Fruit fly (Drosophila melanogaster) whole organism, embryonic: ENCODE data around the gene CG5107.
A peak's percentile ranks its signal among the peaks of the same experiment; 100 is the strongest.

ENCODE experiments used
- Asciz ChIP-seq: fragments of 200-800 bp; sonication (Bioruptor generic); optimal IDR thresholded peaks from 2 replicates; lab custom pipeline; 2017; ENCODE audit warnings: missing biosample characterization, mild to moderate bottlenecking, missing genetic modification characterization, missing genetic modification reagents
- Atf-2 ChIP-seq: fragments of 200-800 bp; sonication (Bioruptor generic); optimal IDR thresholded peaks from 2 replicates; lab custom pipeline; 2016; ENCODE audit warnings: missing biosample characterization, missing genetic modification characterization
- Bdp1 ChIP-seq: fragments of 200-800 bp; sonication (Bioruptor generic); optimal IDR thresholded peaks from 3 replicates; lab custom pipeline; 2016; ENCODE audit warnings: missing biosample characterization, missing genetic modification characterization
- Bteb2 ChIP-seq: fragments of 200-800 bp; sonication (Bioruptor generic); optimal IDR thresholded peaks from 2 replicates; lab custom pipeline; 2016; ENCODE audit warnings: missing biosample characterization, missing genetic modification characterization
- C15 ChIP-seq: fragments of 200-800 bp; sonication (Bioruptor generic); IDR thresholded peaks from 3 replicates; pipeline ENCODE4 v1.3.6; 2022; ENCODE audit warnings: missing biosample characterization, missing genetic modification characterization
- CG10979 ChIP-seq: fragments of 200-800 bp; sonication (Bioruptor generic); optimal IDR thresholded peaks from 2 replicates; lab custom pipeline; 2018; ENCODE audit warnings: missing biosample characterization, mild to moderate bottlenecking, missing genetic modification characterization, moderate library complexity
- CG11085 ChIP-seq: fragments of 200-800 bp; sonication (Bioruptor generic); IDR thresholded peaks from 2 replicates; pipeline ENCODE4 v1.3.6; 2022; ENCODE audit warnings: missing biosample characterization, missing genetic modification characterization
- CG11398 ChIP-seq: fragments of 200-800 bp; sonication (Bioruptor generic); optimal IDR thresholded peaks from 2 replicates; lab custom pipeline; 2016; ENCODE audit warnings: missing biosample characterization, missing genetic modification characterization
- CG11504 ChIP-seq: fragments of 200-800 bp; sonication (Bioruptor generic); optimal IDR thresholded peaks from 3 replicates; lab custom pipeline; 2019; ENCODE audit warnings: missing biosample characterization, mild to moderate bottlenecking, missing genetic modification characterization, moderate library complexity
- CG1233 ChIP-seq: fragments of 200-800 bp; sonication (Bioruptor generic); optimal IDR thresholded peaks from 4 replicates; lab custom pipeline; 2018; ENCODE audit warnings: missing biosample characterization, mild to moderate bottlenecking, missing genetic modification characterization
- CG13424 ChIP-seq: fragments of 200-800 bp; sonication (Bioruptor generic); optimal IDR thresholded peaks from 2 replicates; lab custom pipeline; 2019; ENCODE audit warnings: missing biosample characterization, mild to moderate bottlenecking, missing genetic modification characterization, moderate library complexity
- CG15011 ChIP-seq: fragments of 200-800 bp; sonication (Bioruptor generic); optimal IDR thresholded peaks from 3 replicates; lab custom pipeline; 2018; ENCODE audit warnings: missing biosample characterization, mild to moderate bottlenecking, missing genetic modification characterization
- CG16813 ChIP-seq: fragments of 200-800 bp; sonication (Bioruptor generic); IDR thresholded peaks from 3 replicates; pipeline ENCODE4 v1.3.6; 2022; ENCODE audit warnings: missing biosample characterization, missing genetic modification characterization; ENCODE audit not compliant: partially characterized antibody
- CG17802 ChIP-seq: fragments of 200-800 bp; sonication (Bioruptor generic); optimal IDR thresholded peaks from 2 replicates; lab custom pipeline; 2018; ENCODE audit warnings: missing biosample characterization, mild to moderate bottlenecking, missing genetic modification characterization, moderate library complexity
- CG2129 ChIP-seq: fragments of 200-800 bp; sonication (Bioruptor generic); IDR thresholded peaks from 2 replicates; pipeline ENCODE4 v1.3.6; 2022; ENCODE audit warnings: missing biosample characterization, missing genetic modification characterization; ENCODE audit not compliant: partially characterized antibody
- CG30431 ChIP-seq: fragments of 200-800 bp; sonication (Bioruptor generic); optimal IDR thresholded peaks from 2 replicates; lab custom pipeline; 2017; ENCODE audit warnings: missing biosample characterization, missing genetic modification characterization
- CG33557 ChIP-seq: fragments of 200-800 bp; sonication (Bioruptor generic); optimal IDR thresholded peaks from 2 replicates; lab custom pipeline; 2019; ENCODE audit warnings: missing biosample characterization, mild to moderate bottlenecking, missing genetic modification characterization, moderate library complexity
- CG5245 ChIP-seq: fragments of 200-800 bp; sonication (Bioruptor generic); optimal IDR thresholded peaks from 3 replicates; lab custom pipeline; 2016; ENCODE audit warnings: missing biosample characterization, missing genetic modification characterization
- CG5953 ChIP-seq: fragments of 200-800 bp; sonication (Bioruptor generic); IDR thresholded peaks from 2 replicates; pipeline ENCODE4 v1.3.6; 2022; ENCODE audit warnings: missing biosample characterization, missing genetic modification characterization
- CG7372 ChIP-seq: fragments of 200-800 bp; sonication (Bioruptor generic); IDR thresholded peaks from 2 replicates; pipeline ENCODE4 v1.3.6; 2022; ENCODE audit warnings: missing biosample characterization, missing genetic modification characterization
- CG7556 ChIP-seq: fragments of 200-800 bp; sonication (Bioruptor generic); optimal IDR thresholded peaks from 2 replicates; lab custom pipeline; 2017; ENCODE audit warnings: missing biosample characterization, mild to moderate bottlenecking, missing genetic modification characterization
- CHES-1-like ChIP-seq: fragments of 200-800 bp; sonication (Bioruptor generic); optimal IDR thresholded peaks from 2 replicates; lab custom pipeline; 2016; ENCODE audit warnings: missing biosample characterization, missing genetic modification characterization
- Eip74EF ChIP-seq, 2 experiments: fragments of 200-800 bp in 1 of 2; fragments of >200 bp in 1 of 2; sonication (Bioruptor generic) in 1 of 2; optimal IDR thresholded peaks; 2 replicates each; lab custom pipeline; 2017 to 2019; ENCODE audit warnings: missing biosample characterization in 2 of 2, missing genetic modification characterization in 2 of 2, mild to moderate bottlenecking in 1 of 2, moderate library complexity in 1 of 2
- MESR4 ChIP-seq: fragments of 200-800 bp; sonication (Bioruptor generic); optimal IDR thresholded peaks from 2 replicates; lab custom pipeline; 2018; ENCODE audit warnings: missing biosample characterization, mild to moderate bottlenecking, missing genetic modification characterization, moderate library complexity
- MTF-1 ChIP-seq: fragments of 200-800 bp; sonication (Bioruptor generic); optimal IDR thresholded peaks from 2 replicates; lab custom pipeline; 2018; ENCODE audit warnings: missing biosample characterization, mild to moderate bottlenecking, missing genetic modification characterization, borderline replicate concordance
- Mad ChIP-seq: fragments of 200-800 bp; sonication (Bioruptor generic); optimal IDR thresholded peaks from 2 replicates; lab custom pipeline; 2016; ENCODE audit warnings: missing biosample characterization, missing genetic modification characterization
- Max ChIP-seq: fragments of 200-800 bp; sonication (Bioruptor generic); optimal IDR thresholded peaks from 2 replicates; lab custom pipeline; 2016; ENCODE audit warnings: missing biosample characterization, mild to moderate bottlenecking, missing genetic modification characterization
- Neu2 ChIP-seq: fragments of 200-800 bp; sonication (Bioruptor generic); optimal IDR thresholded peaks from 3 replicates; lab custom pipeline; 2016; ENCODE audit warnings: missing biosample characterization, missing genetic modification characterization, borderline replicate concordance
- PHDP ChIP-seq: fragments of 200-800 bp; sonication (Bioruptor generic); optimal IDR thresholded peaks from 3 replicates; lab custom pipeline; 2018; ENCODE audit warnings: missing biosample characterization, mild to moderate bottlenecking, missing genetic modification characterization, moderate library complexity
- Sox102F ChIP-seq: fragments of 200-800 bp; sonication (Bioruptor generic); optimal IDR thresholded peaks from 2 replicates; lab custom pipeline; 2018; ENCODE audit warnings: missing biosample characterization, mild to moderate bottlenecking, missing genetic modification characterization, moderate library complexity
- Vsx1 ChIP-seq: fragments of 200-800 bp; sonication (Bioruptor generic); optimal IDR thresholded peaks from 2 replicates; lab custom pipeline; 2017; ENCODE audit warnings: missing biosample characterization, mild to moderate bottlenecking, missing genetic modification characterization, missing genetic modification reagents
- ap ChIP-seq: fragments of 200-800 bp; sonication (Bioruptor generic); IDR thresholded peaks from 2 replicates; pipeline ENCODE4 v1.3.6; 2022; ENCODE audit warnings: missing biosample characterization, missing genetic modification characterization
- chn ChIP-seq: fragments of 200-800 bp; sonication (Bioruptor generic); optimal IDR thresholded peaks from 2 replicates; lab custom pipeline; 2016; ENCODE audit warnings: missing biosample characterization, missing genetic modification characterization
- dpn ChIP-seq, 2 experiments: fragments of 200-800 bp; sonication (Bioruptor generic); optimal IDR thresholded peaks; 3 replicates each; lab custom pipeline; 2016; ENCODE audit warnings: missing biosample characterization in 2 of 2, missing genetic modification characterization in 2 of 2
- gce ChIP-seq: fragments of 200-800 bp; sonication (Bioruptor generic); IDR thresholded peaks from 3 replicates; pipeline ENCODE4 v1.3.6; 2022; ENCODE audit warnings: missing biosample characterization, missing genetic modification characterization
- gem ChIP-seq: fragments of 200-800 bp; sonication (Bioruptor generic); optimal IDR thresholded peaks from 2 replicates; lab custom pipeline; 2019; ENCODE audit warnings: missing biosample characterization, mild to moderate bottlenecking, missing genetic modification characterization, moderate library complexity
- grn ChIP-seq: fragments of 200-800 bp; sonication (Bioruptor generic); optimal IDR thresholded peaks from 3 replicates; lab custom pipeline; 2017; ENCODE audit warnings: missing biosample characterization, missing genetic modification characterization
- inv ChIP-seq: fragments of 200-800 bp; sonication (Bioruptor generic); IDR thresholded peaks from 2 replicates; pipeline ENCODE4 v1.3.6; 2022; ENCODE audit warnings: missing biosample characterization, missing genetic modification characterization; ENCODE audit not compliant: partially characterized antibody
- kah ChIP-seq: fragments of 200-800 bp; sonication (Bioruptor generic); optimal IDR thresholded peaks from 2 replicates; lab custom pipeline; 2018; ENCODE audit warnings: missing biosample characterization, mild to moderate bottlenecking, missing genetic modification characterization
- lola ChIP-seq, 3 experiments: fragments of >200 bp in 2 of 3; fragments of 200-800 bp in 1 of 3; sonication (Bioruptor generic) in 1 of 3; optimal IDR thresholded peaks; 2 replicates each; lab custom pipeline; 2017 to 2019; ENCODE audit warnings: missing biosample characterization in 3 of 3, missing genetic modification characterization in 3 of 3, mild to moderate bottlenecking in 1 of 3, moderate library complexity in 1 of 3
- nau ChIP-seq: fragments of 200-800 bp; sonication (Bioruptor generic); optimal IDR thresholded peaks from 3 replicates; lab custom pipeline; 2017; ENCODE audit warnings: missing biosample characterization, mild to moderate bottlenecking, missing genetic modification characterization, missing genetic modification reagents
- org-1 ChIP-seq: fragments of 200-800 bp; sonication (Bioruptor generic); optimal IDR thresholded peaks from 2 replicates; lab custom pipeline; 2017; ENCODE audit warnings: missing biosample characterization, missing genetic modification characterization
- pzg ChIP-seq: fragments of 200-800 bp; sonication (Bioruptor generic); optimal IDR thresholded peaks from 3 replicates; lab custom pipeline; 2018; ENCODE audit warnings: missing biosample characterization, mild to moderate bottlenecking, missing genetic modification characterization, moderate library complexity
- ro ChIP-seq: fragments of 200-800 bp; sonication (Bioruptor generic); IDR thresholded peaks from 2 replicates; pipeline ENCODE4 v1.3.6; 2022; ENCODE audit warnings: missing biosample characterization, missing genetic modification characterization
- sna ChIP-seq: fragments of 200-800 bp; sonication (Bioruptor generic); IDR thresholded peaks from 2 replicates; pipeline ENCODE4 v1.3.6; 2022; ENCODE audit warnings: missing biosample characterization, missing genetic modification characterization; ENCODE audit not compliant: partially characterized antibody
- wdn ChIP-seq: fragments of 200-800 bp; sonication (Bioruptor generic); IDR thresholded peaks from 2 replicates; pipeline ENCODE4 v1.3.6; 2022; ENCODE audit warnings: missing biosample characterization, missing genetic modification characterization
- zfh1 ChIP-seq: fragments of 200-800 bp; sonication (Bioruptor generic); IDR thresholded peaks from 3 replicates; pipeline ENCODE4 v1.3.6; 2022; ENCODE audit warnings: missing biosample characterization, missing genetic modification characterization

CG5107 gene

DNA sequence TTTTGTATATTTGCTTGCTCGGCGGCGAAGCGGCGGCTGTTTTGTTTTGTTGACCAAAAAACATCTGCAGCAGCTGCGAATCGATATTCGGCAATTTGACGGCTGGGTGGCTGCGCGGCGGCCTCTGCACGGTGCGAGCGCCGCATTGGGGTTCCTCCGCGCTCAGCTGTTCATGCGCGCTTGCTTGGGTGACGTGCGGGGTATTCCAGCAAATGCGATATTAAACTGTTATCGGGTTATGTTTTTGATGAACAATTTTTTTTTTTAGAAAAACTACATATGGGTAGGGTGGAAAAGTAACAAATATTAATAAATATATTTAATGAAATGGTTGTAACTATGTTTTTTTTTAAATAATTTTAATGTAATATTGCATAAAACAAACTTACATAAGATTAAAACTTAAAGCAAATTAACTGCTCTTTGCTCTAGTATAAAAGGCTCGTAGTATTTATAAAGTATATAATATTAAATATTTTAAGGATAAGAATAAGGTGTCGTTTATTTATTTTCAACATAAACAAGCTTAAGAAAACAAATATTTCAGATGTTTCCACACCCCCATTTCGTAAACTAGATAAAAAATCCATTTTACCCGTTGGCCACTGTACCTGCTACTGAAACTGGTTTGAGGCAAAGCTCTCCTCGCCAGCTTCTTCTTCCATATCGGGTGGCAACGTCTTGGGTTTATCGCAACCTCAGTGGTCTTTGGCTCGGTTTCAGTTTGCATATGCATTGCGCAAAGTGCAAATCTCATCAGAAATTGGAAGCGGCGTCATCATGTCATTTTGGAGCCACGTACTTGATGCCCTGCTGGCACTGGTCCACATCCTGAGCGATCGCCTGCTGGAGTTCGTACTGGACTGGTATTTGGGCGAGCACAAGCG is 14.0 kb upstream of the CG5107 start, which contains the start of the genes Gnpat and CG5112 (continued):
- peak; percentile 22; the same call in 1 of the 2 replicates for TF ChIP-seq CG2129 (GFP tag; lab: Robert Waterston, UW)
- peak; percentile 47 for TF ChIP-seq sna (GFP tag; lab: Robert Waterston, UW)
- TF ChIP-seq CG30431 (GFP tag; lab: Kevin White, UChicago) = peak; percentile 14
- no peak for TF ChIP-seq Asciz (GFP tag; lab: Kevin White, UChicago)
- TF ChIP-seq Sox102F (GFP tag; lab: Kevin White, UChicago) = peak; percentile 35
- peak; percentile 37 for TF ChIP-seq CG10979
- no peak for TF ChIP-seq C15 (GFP tag; lab: Robert Waterston, UW)
- no peak for TF ChIP-seq org-1 (GFP tag; lab: Kevin White, UChicago)
- peak; percentile 55 for TF ChIP-seq CG7372 (GFP tag; lab: Robert Waterston, UW)
- TF ChIP-seq CG15011 (GFP tag; lab: Kevin White, UChicago) = no peak
- peak; percentile 43 for TF ChIP-seq MTF-1 (GFP tag; lab: Kevin White, UChicago)
- TF ChIP-seq CG11398 (GFP tag; lab: Kevin White, UChicago) = no peak
- peak; percentile 38; the same call in 1 of the 3 replicates for TF ChIP-seq gce (GFP tag; lab: Robert Waterston, UW)
- peak; percentile 34 for TF ChIP-seq Mad (GFP tag; lab: Kevin White, UChicago)
- TF ChIP-seq CG5245 = peak; percentile 36
- no peak for TF ChIP-seq ap (GFP tag; lab: Robert Waterston, UW)
- TF ChIP-seq Vsx1 (GFP tag; lab: Kevin White, UChicago) = no peak
- TF ChIP-seq ro (GFP tag; lab: Robert Waterston, UW) = no peak; the same call in 1 of the 2 replicates
- TF ChIP-seq CG11504 (tag; lab: Kevin White, UChicago) = peak; percentile 65
- TF ChIP-seq CHES-1-like = peak; percentile 55
- TF ChIP-seq inv (GFP tag; lab: Robert Waterston, UW) = peak; percentile 62
- TF ChIP-seq MESR4 (GFP tag; lab: Kevin White, UChicago) = peak; percentile 54
- peak; percentile 58 for TF ChIP-seq PHDP (tag; lab: Kevin White, UChicago)
- TF ChIP-seq CG16813 (GFP tag; lab: Robert Waterston, UW) = peak; percentile 66
- peak; percentile 48 for TF ChIP-seq nau (GFP tag; lab: Kevin White, UChicago)
- peak; percentile 72 for TF ChIP-seq CG17802
- TF ChIP-seq CG7556 (GFP tag; lab: Kevin White, UChicago) = peak; percentile 58
- TF ChIP-seq CG5953 = peak; percentile 64
- no peak for TF ChIP-seq grn
- TF ChIP-seq wdn (GFP tag; lab: Robert Waterston, UW) = peak; percentile 50; the same call in 1 of the 2 replicates
- TF ChIP-seq Neu2 (GFP tag; lab: Kevin White, UChicago) = no peak
- no peak for TF ChIP-seq Eip74EF (GFP tag; optimal IDR thresholded peaks at IDR 0.05; lab: Kevin White, UChicago)
- TF ChIP-seq Bdp1 (GFP tag; lab: Kevin White, UChicago) = no peak
- TF ChIP-seq CG13424 (tag; lab: Kevin White, UChicago) = peak; percentile 86
- peak; percentile 11 for TF ChIP-seq kah (GFP tag; lab: Kevin White, UChicago)
- peak; percentile 72 for TF ChIP-seq pzg
- TF ChIP-seq dpn (GFP tag; optimal IDR thresholded peaks at IDR 0.05; lab: Kevin White, UChicago) = peak in 1 of 2 experiments; percentile 57
- peak; percentile 42 for TF ChIP-seq Bteb2 (GFP tag; lab: Kevin White, UChicago)
- no peak for TF ChIP-seq Max
- peak; percentile 77 for TF ChIP-seq gem
- peak; percentile 60; the same call in 2 of the 3 replicates for TF ChIP-seq zfh1 (GFP tag; lab: Robert Waterston, UW)
- peak; percentile 77 for TF ChIP-seq chn
- TF ChIP-seq CG33557 (GFP tag; lab: Kevin White, UChicago) = peak; percentile 13
- peak; percentile 52 for TF ChIP-seq CG11085 (GFP tag; lab: Robert Waterston, UW)
- TF ChIP-seq Atf-2 (GFP tag; lab: Kevin White, UChicago) = no peak
- peak in 1 of 3 experiments; percentile 64 for TF ChIP-seq lola (GFP tag; optimal IDR thresholded peaks at IDR 0.05; lab: Kevin White, UChicago)
- no peak for TF ChIP-seq CG1233
